Worm (Caenorhabditis elegans) whole organism, young adult: ENCODE results near the gene ZK121.2.

ENCODE experiments used
- B0019.2 ChIP-seq: fragments of 200-800 bp; sonication (Bioruptor generic); conservative IDR thresholded peaks from 2 replicates; pipeline ENCODE4 v1.3.6; 2022; ENCODE audit warnings: missing genetic modification reagents, missing genetic modification characterization, missing compliant biosample characterization
- F33H1.4 ChIP-seq: fragments of 200-800 bp; sonication (Bioruptor generic); IDR thresholded peaks from 2 replicates; pipeline ENCODE4 v1.3.6; 2022; ENCODE audit warnings: missing genetic modification reagents, missing genetic modification characterization, missing compliant biosample characterization
- F37B4.10 ChIP-seq: fragments of 200-800 bp; sonication (Bioruptor generic); IDR thresholded peaks from 2 replicates; pipeline ENCODE4 v1.3.6; 2022; ENCODE audit warnings: missing genetic modification characterization, missing compliant biosample characterization
- T07F8.4 ChIP-seq: sonication (generic microtip); optimal IDR thresholded peaks from 2 replicates; lab custom pipeline; 2016; ENCODE audit warnings: mild to moderate bottlenecking, missing genetic modification characterization, moderate library complexity, missing compliant biosample characterization
- Y53G8AR.9 ChIP-seq: fragments of 200-800 bp; sonication (Bioruptor generic); conservative IDR thresholded peaks from 2 replicates; pipeline ENCODE4 v1.3.6; 2022; ENCODE audit warnings: missing genetic modification reagents, missing genetic modification characterization, missing compliant biosample characterization
- Y95B8A.8 ChIP-seq: fragments of 200-800 bp; sonication (Bioruptor generic); IDR thresholded peaks from 2 replicates; pipeline ENCODE4 v1.3.6; 2022; ENCODE audit warnings: missing genetic modification reagents, missing genetic modification characterization, missing compliant biosample characterization
- ZK185.1 ChIP-seq: sonication (generic microtip); optimal IDR thresholded peaks from 2 replicates; lab custom pipeline; 2016; ENCODE audit warnings: mild to moderate bottlenecking, missing genetic modification characterization, missing compliant biosample characterization; ENCODE audit not compliant: poor library complexity, severe bottlenecking
- aptf-2 ChIP-seq: fragments of 200-800 bp; sonication (Bioruptor generic); conservative IDR thresholded peaks from 2 replicates; pipeline ENCODE4 v1.3.6; 2022; ENCODE audit warnings: missing genetic modification reagents, missing genetic modification characterization, missing compliant biosample characterization
- attf-3 ChIP-seq: fragments of 200-800 bp; sonication (Bioruptor generic); conservative IDR thresholded peaks from 2 replicates; pipeline ENCODE4 v1.3.6; 2022; ENCODE audit warnings: missing genetic modification reagents, missing genetic modification characterization, missing compliant biosample characterization
- attf-5 ChIP-seq: fragments of 200-800 bp; sonication (Bioruptor generic); optimal IDR thresholded peaks from 2 replicates; lab custom pipeline; 2018; ENCODE audit warnings: mild to moderate bottlenecking, missing genetic modification characterization, missing compliant biosample characterization
- die-1 ChIP-seq: sonication (generic microtip); optimal IDR thresholded peaks from 2 replicates; lab custom pipeline; 2016; ENCODE audit warnings: missing genotype, mild to moderate bottlenecking, missing genetic modification characterization, missing compliant biosample characterization
- dox-1 ChIP-seq: fragments of 200-800 bp; sonication (Bioruptor generic); IDR thresholded peaks from 2 replicates; pipeline ENCODE4 v1.3.6; 2022; ENCODE audit warnings: missing genetic modification reagents, missing genetic modification characterization, missing compliant biosample characterization
- efl-1 ChIP-seq: fragments of 150-350 bp; optimal IDR thresholded peaks from 2 replicates; lab custom pipeline; 2014; ENCODE audit warnings: missing biosample characterization, missing genetic modification reagents, missing genetic modification characterization
- egl-18 ChIP-seq: fragments of 200-800 bp; sonication (Bioruptor generic); IDR thresholded peaks from 2 replicates; pipeline ENCODE4 v1.3.6; 2022; ENCODE audit warnings: missing genetic modification reagents, missing genetic modification characterization, missing compliant biosample characterization
- ets-4 ChIP-seq: fragments of 200-800 bp; sonication (Bioruptor generic); optimal IDR thresholded peaks from 2 replicates; lab custom pipeline; 2018; ENCODE audit warnings: mild to moderate bottlenecking, missing genetic modification characterization, missing compliant biosample characterization
- gei-17 ChIP-seq: fragments of 200-800 bp; sonication (Bioruptor generic); optimal IDR thresholded peaks from 2 replicates; lab custom pipeline; 2018; ENCODE audit warnings: mild to moderate bottlenecking, missing genetic modification characterization, missing compliant biosample characterization
- hrde-1 ChIP-seq: sonication (generic microtip); optimal IDR thresholded peaks from 2 replicates; lab custom pipeline; 2016; ENCODE audit warnings: missing genetic modification characterization, mild to moderate bottlenecking, missing compliant biosample characterization, moderate library complexity, missing genotype, missing genetic modification reagents, borderline replicate concordance
- lag-1 ChIP-seq: fragments of 200-800 bp; sonication (Bioruptor generic); IDR thresholded peaks from 2 replicates; pipeline ENCODE4 v1.3.6; 2022; ENCODE audit warnings: missing genetic modification reagents, missing genetic modification characterization, missing compliant biosample characterization
- let-607 ChIP-seq, 2 experiments: fragments of 200-800 bp in 1 of 2; sonication (Bioruptor generic) in 1 of 2; sonication (generic microtip) in 1 of 2; optimal IDR thresholded peaks; 2 replicates each; lab custom pipeline; 2016 to 2018; ENCODE audit warnings: mild to moderate bottlenecking in 2 of 2, missing compliant biosample characterization in 2 of 2, missing genetic modification characterization in 2 of 2, moderate library complexity in 2 of 2, missing genotype in 1 of 2
- lin-35 ChIP-seq, 3 experiments: fragments of 150-350 bp in 2 of 3; sonication (generic microtip) in 1 of 3; optimal IDR thresholded peaks; 2 replicates each; lab custom pipeline; 2014 to 2018; ENCODE audit warnings: missing biosample characterization in 3 of 3, missing genetic modification characterization in 3 of 3, missing genetic modification reagents in 3 of 3
- mel-28 ChIP-seq: sonication (generic microtip); optimal IDR thresholded peaks from 2 replicates; lab custom pipeline; 2016; ENCODE audit warnings: borderline replicate concordance, mild to moderate bottlenecking, missing genetic modification characterization, missing compliant biosample characterization
- mes-4 ChIP-seq: sonication (generic microtip); optimal IDR thresholded peaks from 2 replicates; lab custom pipeline; 2016; ENCODE audit warnings: missing genotype, missing genetic modification characterization, missing compliant biosample characterization
- nhr-179 ChIP-seq: sonication (generic microtip); optimal IDR thresholded peaks from 2 replicates; lab custom pipeline; 2016; ENCODE audit warnings: mild to moderate bottlenecking, missing genetic modification characterization, missing compliant biosample characterization
- nhr-90 ChIP-seq: sonication (generic microtip); optimal IDR thresholded peaks from 2 replicates; lab custom pipeline; 2016; ENCODE audit warnings: missing genotype, mild to moderate bottlenecking, missing genetic modification characterization, missing compliant biosample characterization
- rcor-1 ChIP-seq: fragments of 200-800 bp; sonication (Bioruptor generic); IDR thresholded peaks from 2 replicates; pipeline ENCODE4 v1.3.6; 2022; ENCODE audit warnings: missing genetic modification reagents, missing genetic modification characterization, missing compliant biosample characterization
- rec-8 ChIP-seq, 2 experiments: sonication (generic microtip); optimal IDR thresholded peaks; 2 replicates each; lab custom pipeline; 2016; ENCODE audit warnings: mild to moderate bottlenecking in 2 of 2, missing genetic modification characterization in 2 of 2, missing genetic modification reagents in 2 of 2, missing genotype in 2 of 2, missing biosample characterization in 1 of 2, missing compliant biosample characterization in 1 of 2, moderate library complexity in 1 of 2
- tlf-1 ChIP-seq: fragments of 200-800 bp; sonication (Bioruptor generic); optimal IDR thresholded peaks from 2 replicates; lab custom pipeline; 2018; ENCODE audit warnings: mild to moderate bottlenecking, missing genetic modification characterization, missing compliant biosample characterization
- ztf-18 ChIP-seq: sonication (generic microtip); optimal IDR thresholded peaks from 2 replicates; lab custom pipeline; 2016; ENCODE audit warnings: missing genotype, mild to moderate bottlenecking, missing genetic modification characterization, missing compliant biosample characterization
- ztf-22 ChIP-seq: fragments of 200-800 bp; sonication (Bioruptor generic); optimal IDR thresholded peaks from 2 replicates; lab custom pipeline; 2018; ENCODE audit warnings: mild to moderate bottlenecking, missing genetic modification characterization, moderate library complexity, missing compliant biosample characterization
- ztf-6 ChIP-seq: fragments of 200-800 bp; sonication (Bioruptor generic); IDR thresholded peaks from 2 replicates; pipeline ENCODE4 v1.3.6; 2022; ENCODE audit warnings: missing genetic modification reagents, missing genetic modification characterization, missing compliant biosample characterization

ZK121.2 gene

DNA sequence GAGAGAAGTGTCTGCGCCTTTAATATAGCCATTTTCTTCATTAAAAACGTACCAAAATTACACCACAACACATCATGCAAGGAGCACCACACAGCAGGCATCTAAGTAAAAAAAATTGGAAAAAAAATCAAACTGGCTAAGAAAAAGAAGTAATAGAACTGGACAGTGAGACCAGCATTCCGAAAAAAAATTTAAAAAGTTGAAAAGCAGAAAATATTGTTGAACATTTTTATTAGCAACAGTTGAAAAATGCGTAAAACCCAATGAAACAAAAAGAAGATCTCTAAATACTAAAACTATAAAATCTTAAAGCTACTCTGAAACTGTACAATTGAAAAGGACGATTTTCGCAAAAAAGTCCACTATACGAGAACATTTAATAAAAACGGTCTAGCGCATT is 40.6 kb downstream of the ZK121.2 start, which contains the start of gene Y32H12A.6:
Gene Y32H12A.6 (minus strand): TSS at position 101 of the 400 bp plus-strand sequence.
- TF ChIP-seq ztf-22 (GFP tag; lab: Kevin White, UChicago) (no peak), rcor-1 (GFP tag; lab: Robert Waterston, UW) (no peak), lin-35 (GFP tag; optimal IDR thresholded peaks at IDR 0.05; lab: Kevin White, UChicago) (no peak), Y95B8A.8 (GFP tag; lab: Robert Waterston, UW) (no peak), attf-5 (GFP tag; lab: Kevin White, UChicago) (no peak), F37B4.10 (GFP tag; lab: Robert Waterston, UW) (no peak), ets-4 (GFP tag; lab: Kevin White, UChicago) (no peak), attf-3 (GFP tag; lab: Robert Waterston, UW) (no peak)

DNA sequence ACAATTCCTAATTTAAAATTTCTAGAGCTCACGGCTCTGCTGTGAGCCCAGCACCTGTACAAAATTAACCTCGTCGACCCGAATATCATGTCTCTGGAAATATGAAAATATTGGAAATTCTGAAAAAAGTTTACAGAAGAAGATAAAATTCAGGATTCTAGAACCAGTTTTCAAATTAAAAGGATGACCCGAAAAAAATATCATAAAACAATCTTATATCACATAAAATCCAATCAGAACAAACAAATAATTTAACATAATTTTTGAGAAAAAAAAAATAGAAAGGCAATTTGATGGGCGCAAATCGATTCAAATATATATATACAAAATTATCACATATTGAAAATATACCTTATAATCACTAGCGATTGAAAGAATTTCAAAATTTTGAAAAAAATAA is 43.8 kb downstream of the ZK121.2 start, which contains the start of gene Y32H12A.7:
Gene Y32H12A.7 (minus strand): TSS at position 101 of the 400 bp plus-strand sequence.
- no peak for TF ChIP-seq rcor-1 (GFP tag; lab: Robert Waterston, UW)
- TF ChIP-seq F33H1.4 = no peak
- no peak for TF ChIP-seq hrde-1 (tag; lab: Kevin White, UChicago)
- TF ChIP-seq gei-17 (GFP tag; lab: Kevin White, UChicago) = no peak
- no peak for TF ChIP-seq mes-4 (tag; lab: Kevin White, UChicago)

DNA sequence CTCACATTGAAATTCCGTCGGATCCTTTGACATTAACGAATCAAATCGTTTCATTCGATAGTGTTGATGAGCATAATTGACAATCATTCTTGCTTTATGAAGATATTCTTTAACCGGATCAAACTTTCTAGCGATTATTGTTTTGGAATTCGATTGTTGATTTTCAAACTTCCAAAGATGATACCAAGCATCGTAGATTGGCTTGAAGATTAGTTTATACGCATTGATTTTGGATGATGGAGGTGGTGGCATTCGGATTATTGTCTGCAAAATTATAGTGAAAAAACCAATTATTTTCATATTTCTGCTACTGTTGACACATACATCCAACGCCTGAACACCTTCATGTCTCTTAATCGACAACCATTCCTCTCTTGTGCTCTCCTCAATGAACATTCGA is 46.6 kb downstream of the ZK121.2 start:
- no peak for TF ChIP-seq efl-1 (GFP tag; lab: Kevin White, UChicago)
- no peak for TF ChIP-seq egl-18 (GFP tag; lab: Robert Waterston, UW)
- no peak for TF ChIP-seq tlf-1 (GFP tag; lab: Kevin White, UChicago)
- TF ChIP-seq hrde-1 (tag; lab: Kevin White, UChicago) = no peak
- TF ChIP-seq lag-1 (GFP tag; lab: Robert Waterston, UW) = no peak

DNA sequence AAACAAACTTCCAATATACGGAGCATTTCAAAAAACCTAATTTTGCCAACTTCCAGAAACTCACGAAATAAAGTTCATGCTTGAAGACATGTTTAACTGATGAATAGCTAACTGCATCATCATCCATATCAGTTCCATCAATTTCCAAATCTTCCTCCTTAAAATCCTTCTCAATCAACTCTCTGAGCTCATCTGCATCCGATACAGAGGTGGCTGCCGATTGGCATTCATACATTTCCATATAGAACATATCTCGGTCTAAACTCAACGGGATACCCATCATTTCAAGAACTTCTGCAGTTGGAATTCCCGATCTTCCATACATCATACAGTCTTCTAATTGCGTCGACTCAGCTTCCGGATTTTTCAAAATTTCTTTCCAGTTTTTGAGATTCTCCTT is 47.9 kb downstream of the ZK121.2 start:
- TF ChIP-seq rec-8 (tag; optimal IDR thresholded peaks at IDR 0.05; lab: Kevin White, UChicago) (no peak), Y53G8AR.9 (GFP tag; lab: Robert Waterston, UW) (no peak), let-607 (tag; optimal IDR thresholded peaks at IDR 0.05; lab: Kevin White, UChicago) (no peak), B0019.2 (no peak), nhr-90 (tag; lab: Kevin White, UChicago) (no peak), nhr-179 (tag; lab: Kevin White, UChicago) (no peak), aptf-2 (GFP tag; lab: Robert Waterston, UW) (no peak), die-1 (tag; lab: Kevin White, UChicago) (no peak), gei-17 (GFP tag; lab: Kevin White, UChicago) (no peak), ztf-18 (tag; lab: Kevin White, UChicago) (no peak), mel-28 (tag; lab: Kevin White, UChicago) (no peak), ztf-6 (GFP tag; lab: Robert Waterston, UW) (no peak), T07F8.4 (tag; lab: Kevin White, UChicago) (no peak), F37B4.10 (GFP tag; lab: Robert Waterston, UW) (no peak), dox-1 (GFP tag; lab: Robert Waterston, UW) (no peak), ZK185.1 (no peak)
